Fruit fly (Drosophila melanogaster) whole organism, adult: ENCODE measurements around the gene prd.

Source experiments
- CG11617 ChIP-seq: fragments of 200-800 bp; sonication (Bioruptor generic); optimal IDR thresholded peaks from 2 replicates; lab custom pipeline; 2017; ENCODE audit warnings: mild to moderate bottlenecking, missing biosample characterization, missing genetic modification reagents, missing genetic modification characterization
- CG5204 ChIP-seq: fragments of 200-800 bp; sonication (Bioruptor generic); optimal IDR thresholded peaks from 2 replicates; lab custom pipeline; 2016; ENCODE audit warnings: missing biosample characterization, missing genetic modification characterization
- CG7045 ChIP-seq: fragments of 200-800 bp; sonication (Bioruptor generic); optimal IDR thresholded peaks from 2 replicates; lab custom pipeline; 2017; ENCODE audit warnings: missing biosample characterization, mild to moderate bottlenecking, missing genetic modification characterization
- Clk ChIP-seq: fragments of 200-800 bp; sonication (Bioruptor generic); optimal IDR thresholded peaks from 2 replicates; lab custom pipeline; 2017; ENCODE audit warnings: missing biosample characterization, missing genetic modification characterization
- Crg-1 ChIP-seq: fragments of 200-800 bp; sonication (Bioruptor generic); optimal IDR thresholded peaks from 2 replicates; lab custom pipeline; 2016; ENCODE audit warnings: missing biosample characterization, missing genetic modification characterization
- Hr96 ChIP-seq: fragments of 200-800 bp; sonication (Bioruptor generic); optimal IDR thresholded peaks from 2 replicates; lab custom pipeline; 2016; ENCODE audit warnings: missing biosample characterization, missing genetic modification characterization
- Mnt ChIP-seq: fragments of 200-800 bp; sonication (Bioruptor generic); optimal IDR thresholded peaks from 2 replicates; lab custom pipeline; 2016; ENCODE audit warnings: missing biosample characterization, mild to moderate bottlenecking, missing genetic modification characterization
- bab1 ChIP-seq: fragments of 200-800 bp; sonication (Bioruptor generic); optimal IDR thresholded peaks from 3 replicates; lab custom pipeline; 2019; ENCODE audit warnings: missing biosample characterization, mild to moderate bottlenecking, missing genetic modification characterization, moderate library complexity
- ovo ChIP-seq: fragments of 200-800 bp; sonication (Bioruptor generic); optimal IDR thresholded peaks from 2 replicates; lab custom pipeline; 2016; ENCODE audit warnings: missing biosample characterization, missing genetic modification characterization
- tj ChIP-seq: fragments of 200-800 bp; sonication (Bioruptor generic); optimal IDR thresholded peaks from 3 replicates; lab custom pipeline; 2017; ENCODE audit warnings: missing biosample characterization, mild to moderate bottlenecking, missing genetic modification characterization, moderate library complexity

prd gene

dm6 chr2L:12040510-12040909 is 45.1 kb downstream of the prd start, which contains the start of gene CG6766:
CG6766 (minus strand) TSS chr2L:12040689.
- TF ChIP-seq CG7045 (GFP tag; lab: Kevin White, UChicago), result no peak
- peak; percentile 51 for TF ChIP-seq bab1 (GFP tag; lab: Kevin White, UChicago)
- TF ChIP-seq Crg-1 (GFP tag; lab: Kevin White, UChicago), result no peak
- TF ChIP-seq tj (GFP tag; lab: Kevin White, UChicago), result peak; percentile 18

dm6 chr2L:12038177-12038581 is 47.4 kb downstream of the prd start, which contains the start of gene Tom70:
Tom70 (minus strand) TSS chr2L:12038511.
- TF ChIP-seq Hr96 (GFP tag; lab: Kevin White, UChicago), result no peak
- TF ChIP-seq bab1 (GFP tag; lab: Kevin White, UChicago), result no peak
- peak; percentile 13 for TF ChIP-seq ovo (GFP tag; lab: Kevin White, UChicago)
- TF ChIP-seq Mnt (GFP tag; lab: Kevin White, UChicago), result peak; percentile 81
- TF ChIP-seq CG11617 (GFP tag; lab: Kevin White, UChicago), result no peak

- TF ChIP-seq Crg-1 (GFP tag; lab: Kevin White, UChicago) (no peak), Clk (no peak), CG5204 (no peak), Mnt (GFP tag; lab: Kevin White, UChicago) (no peak)
Observed at dm6 chr2L:12033890-12034289, 51.7 kb downstream of the prd start, which contains the start of gene CG18788. CG18788 (plus strand) TSS chr2L:12034190.
